Worm (Caenorhabditis elegans) whole organism, mixed stage, embryonic: Measurements from ENCODE around the gene B0554.7.

Experiments used
- blmp-1 ChIP-seq: fragments of 150-350 bp; optimal IDR thresholded peaks from 2 replicates; lab custom pipeline; 2014; ENCODE audit warnings: missing biosample characterization, missing genetic modification characterization
- ces-1 ChIP-seq: fragments of 150-350 bp; optimal IDR thresholded peaks from 2 replicates; lab custom pipeline; 2014; ENCODE audit warnings: missing biosample characterization, missing genetic modification reagents, missing genetic modification characterization
- elt-3 ChIP-seq: fragments of 150-350 bp; optimal IDR thresholded peaks from 2 replicates; lab custom pipeline; 2014; ENCODE audit warnings: missing biosample characterization, missing genetic modification characterization
- lin-32 ChIP-seq: fragments of 200-800 bp; sonication (Bioruptor generic); optimal IDR thresholded peaks from 2 replicates; lab custom pipeline; 2018; ENCODE audit warnings: mild to moderate bottlenecking, missing genetic modification characterization, missing compliant biosample characterization
- lsy-2 ChIP-seq: fragments of 150-350 bp; optimal IDR thresholded peaks from 2 replicates; lab custom pipeline; 2014; ENCODE audit warnings: missing biosample characterization, missing genetic modification characterization
- mab-5 ChIP-seq: fragments of 150-350 bp; optimal IDR thresholded peaks from 2 replicates; lab custom pipeline; 2014; ENCODE audit warnings: missing biosample characterization, missing genetic modification characterization
- nhr-12 ChIP-seq: fragments of 150-350 bp; optimal IDR thresholded peaks from 2 replicates; lab custom pipeline; 2014; ENCODE audit warnings: missing biosample characterization, missing genetic modification characterization
- nhr-28 ChIP-seq: fragments of 150-350 bp; optimal IDR thresholded peaks from 2 replicates; lab custom pipeline; 2014; ENCODE audit warnings: missing biosample characterization, missing genetic modification characterization
- pha-4 ChIP-seq: fragments of 150-350 bp; optimal IDR thresholded peaks from 2 replicates; lab custom pipeline; 2018; ENCODE audit warnings: missing biosample characterization, missing genetic modification reagents, missing genetic modification characterization
- unc-39 ChIP-seq: fragments of 150-350 bp; optimal IDR thresholded peaks from 2 replicates; lab custom pipeline; 2014; ENCODE audit warnings: missing biosample characterization, missing genetic modification characterization
- unc-62 ChIP-seq: fragments of 150-350 bp; optimal IDR thresholded peaks from 2 replicates; lab custom pipeline; 2014; ENCODE audit warnings: missing biosample characterization, missing genetic modification reagents, missing genetic modification characterization
- ztf-11 ChIP-seq: fragments of 150-350 bp; optimal IDR thresholded peaks from 2 replicates; lab custom pipeline; 2014; ENCODE audit warnings: missing biosample characterization, missing genetic modification characterization

- TF ChIP-seq unc-62 (GFP tag; lab: Kevin White, UChicago) (no peak), nhr-28 (tag; lab: Kevin White, UChicago) (no peak), unc-39 (tag; lab: Kevin White, UChicago) (no peak), nhr-12 (tag; lab: Kevin White, UChicago) (no peak), lsy-2 (no peak), blmp-1 (no peak), mab-5 (tag; lab: Kevin White, UChicago) (no peak), ztf-11 (tag; lab: Kevin White, UChicago) (no peak), ces-1 (GFP tag; lab: Kevin White, UChicago) (no peak), pha-4 (tag; lab: Kevin White, UChicago) (no peak), lin-32 (no peak), elt-3 (tag; lab: Kevin White, UChicago) (no peak)
Observed at ce11 chrV:440923-441322, at the start of gene B0554.7.
